Fruit fly (Drosophila melanogaster) whole organism, prepupa: ENCODE measurements around the gene CG34130.

ENCODE experiments used
- CG10631 ChIP-seq: fragments of 200-800 bp; sonication (Bioruptor generic); optimal IDR thresholded peaks from 2 replicates; lab custom pipeline; 2016; ENCODE audit warnings: missing biosample characterization, missing genetic modification characterization
- CG16779 ChIP-seq: fragments of 200-800 bp; sonication (Bioruptor generic); optimal IDR thresholded peaks from 3 replicates; lab custom pipeline; 2017; ENCODE audit warnings: missing biosample characterization, mild to moderate bottlenecking, missing genetic modification characterization
- CG6854 ChIP-seq: fragments of 200-800 bp; sonication (Bioruptor generic); optimal IDR thresholded peaks from 2 replicates; lab custom pipeline; 2017; ENCODE audit warnings: missing biosample characterization, mild to moderate bottlenecking, missing genetic modification characterization
- CG7368 ChIP-seq: fragments of 200-800 bp; sonication (Bioruptor generic); optimal IDR thresholded peaks from 3 replicates; lab custom pipeline; 2016; ENCODE audit warnings: missing biosample characterization, missing genetic modification characterization
- Ets21C ChIP-seq: fragments of 200-800 bp; sonication (Bioruptor generic); optimal IDR thresholded peaks from 3 replicates; lab custom pipeline; 2016; ENCODE audit warnings: missing biosample characterization, missing genetic modification characterization
- Gug ChIP-seq: fragments of 200-800 bp; sonication (Bioruptor generic); IDR thresholded peaks from 2 replicates; pipeline ENCODE4 v1.3.6; 2022; ENCODE audit warnings: missing biosample characterization, missing genetic modification characterization
- Hr4 ChIP-seq: fragments of 200-800 bp; sonication (Bioruptor generic); optimal IDR thresholded peaks from 3 replicates; lab custom pipeline; 2016; ENCODE audit warnings: missing biosample characterization, missing genetic modification characterization
- Lpt ChIP-seq: fragments of 200-800 bp; sonication (Bioruptor generic); optimal IDR thresholded peaks from 3 replicates; lab custom pipeline; 2016; ENCODE audit warnings: missing biosample characterization, missing genetic modification characterization
- OdsH ChIP-seq: fragments of 200-800 bp; sonication (Bioruptor generic); optimal IDR thresholded peaks from 3 replicates; lab custom pipeline; 2016; ENCODE audit warnings: missing biosample characterization, missing genetic modification characterization
- achi ChIP-seq: fragments of 200-800 bp; sonication (Bioruptor generic); optimal IDR thresholded peaks from 3 replicates; lab custom pipeline; 2016; ENCODE audit warnings: missing biosample characterization, missing genetic modification characterization
- dac ChIP-seq: fragments of 200-800 bp; sonication (Bioruptor generic); optimal IDR thresholded peaks from 2 replicates; lab custom pipeline; 2017; ENCODE audit warnings: missing biosample characterization, mild to moderate bottlenecking, missing genetic modification characterization
- dsx ChIP-seq: fragments of 200-800 bp; optimal IDR thresholded peaks from 3 replicates; lab custom pipeline; 2019; ENCODE audit warnings: missing biosample characterization, mild to moderate bottlenecking, missing genetic modification characterization, moderate library complexity; ENCODE audit not compliant: poor library complexity, severe bottlenecking
- svp ChIP-seq: fragments of 200-800 bp; sonication (Bioruptor generic); peaks from one replicate; lab custom pipeline; 2016; ENCODE audit warnings: missing biosample characterization, missing genetic modification characterization
- topi ChIP-seq: fragments of 200-800 bp; sonication (Bioruptor generic); optimal IDR thresholded peaks from 3 replicates; lab custom pipeline; 2016; ENCODE audit warnings: missing biosample characterization, missing genetic modification characterization

- TF ChIP-seq CG16779, result no peak
- TF ChIP-seq topi, result no peak
- TF ChIP-seq CG10631 (GFP tag; lab: Kevin White, UChicago), result no peak
- TF ChIP-seq Lpt (GFP tag; lab: Kevin White, UChicago), result no peak
- no peak for TF ChIP-seq Hr4 (GFP tag; lab: Kevin White, UChicago)
- no peak for TF ChIP-seq CG7368 (GFP tag; lab: Kevin White, UChicago)
- no peak for TF ChIP-seq OdsH (GFP tag; lab: Kevin White, UChicago)
- TF ChIP-seq dac (GFP tag; lab: Kevin White, UChicago), result no peak
- no peak for TF ChIP-seq dsx
- no peak for TF ChIP-seq Gug (GFP tag; lab: Robert Waterston, UW)
- TF ChIP-seq achi, result no peak
- TF ChIP-seq svp, result no peak
- TF ChIP-seq CG6854 (GFP tag; lab: Kevin White, UChicago), result no peak
- no peak for TF ChIP-seq Ets21C
Observed at dm6 chr3R:26185201-26185688, 4.5 kb downstream of the CG34130 start, which contains the start of gene CG31086.
